Fruit fly (Drosophila melanogaster): ENCODE measurements around the gene CkIIalpha-i3.

Gene CkIIalpha-i3

DNA sequence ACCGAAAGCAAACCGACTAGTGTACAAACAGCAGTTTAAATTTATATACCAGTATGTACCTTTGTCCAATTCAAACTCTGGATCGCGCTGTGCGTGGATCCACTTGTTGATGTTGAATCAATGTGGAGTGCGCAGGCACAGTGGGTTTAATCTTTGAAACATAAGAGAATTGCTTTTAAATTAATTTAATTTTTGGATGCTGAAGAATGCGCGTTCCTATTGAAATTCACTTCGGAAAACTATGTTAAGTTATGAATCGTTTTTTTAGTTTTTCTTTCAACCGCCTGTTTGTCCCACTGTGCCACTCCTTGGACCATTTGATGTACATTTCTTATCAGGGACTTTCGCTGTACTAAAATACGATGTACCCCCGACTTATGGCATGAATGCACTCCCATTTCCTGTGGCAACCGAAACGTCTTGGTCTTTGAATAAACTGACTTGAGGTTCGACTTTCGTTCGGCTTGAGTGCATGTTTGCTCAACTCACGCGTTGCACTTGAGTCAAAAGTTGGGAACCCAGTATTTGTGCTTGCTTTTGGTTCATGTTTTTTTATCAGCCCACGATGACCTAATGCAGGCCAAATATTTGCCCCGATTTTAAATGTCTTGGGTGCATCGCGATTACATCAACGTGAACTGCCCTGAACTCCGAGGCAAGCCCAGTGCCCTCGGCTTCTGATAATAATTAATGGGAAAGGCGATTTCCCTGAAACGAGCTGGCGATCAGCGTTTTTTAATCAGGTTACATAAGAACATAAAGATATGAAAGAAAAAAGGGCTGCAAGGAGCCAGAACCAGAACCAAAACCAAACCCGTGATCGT lies 14.3 kb upstream of the CkIIalpha-i3 start (continued):
- TF ChIP-seq Hr39 (GFP tag; optimal IDR thresholded peaks at IDR 0.05) (peak; percentile 92), Eip75B (GFP tag; optimal IDR thresholded peaks at IDR 0.05) (peak; percentile 96), fd59A (GFP tag; optimal IDR thresholded peaks at IDR 0.05) (peak; percentile 86), CG32006 (GFP tag; optimal IDR thresholded peaks at IDR 0.05) (peak; percentile 90), Hr4 (GFP tag; optimal IDR thresholded peaks at IDR 0.05) (peak; percentile 84), CG11902 (GFP tag; optimal IDR thresholded peaks at IDR 0.05) (peak; percentile 80), CG6808 (GFP tag; optimal IDR thresholded peaks at IDR 0.05) (peak; percentile 89), vri (GFP tag; optimal IDR thresholded peaks at IDR 0.05) (peak; percentile 78), CG7368 (GFP tag; optimal IDR thresholded peaks at IDR 0.05) (peak; percentile 84), CG15336 (GFP tag; IDR thresholded peaks at IDR 0.05) (peak; percentile 93), Lpt (GFP tag; optimal IDR thresholded peaks at IDR 0.05) (peak; percentile 81), CG10669 (GFP tag; optimal IDR thresholded peaks at IDR 0.05) (peak; percentile 92), CG9139 (GFP tag; optimal IDR thresholded peaks at IDR 0.05) (peak; percentile 87), Sox15 (GFP tag; optimal IDR thresholded peaks at IDR 0.05) (peak; percentile 83), CG8119 (GFP tag; IDR thresholded peaks at IDR 0.05) (peak; percentile 93), ss (GFP tag; optimal IDR thresholded peaks at IDR 0.05) (peak; percentile 88 to 90), CG8632 (GFP tag; optimal IDR thresholded peaks at IDR 0.05) (peak; percentile 94), OdsH (GFP tag; optimal IDR thresholded peaks at IDR 0.05) (peak; percentile 93), CG11294 (GFP tag; IDR thresholded peaks at IDR 0.05) (peak; percentile 76), lz (GFP tag; optimal IDR thresholded peaks at IDR 0.05) (peak; percentile 97), svp (GFP tag) (peak; percentile 97), Ets96B (tag; optimal IDR thresholded peaks at IDR 0.05) (peak; percentile 91), dsx (GFP tag; optimal IDR thresholded peaks at IDR 0.05; ENCODE audit: poor library complexity, severe bottlenecking) (peak; percentile 89), CG6792 (GFP tag; optimal IDR thresholded peaks at IDR 0.05) (peak; percentile 97), Eip78C (GFP tag) (peak; percentile 99), CG1621 (tag; optimal IDR thresholded peaks at IDR 0.05) (peak; percentile 95), achi (GFP tag; optimal IDR thresholded peaks at IDR 0.05) (peak; percentile 92), spab (GFP tag; optimal IDR thresholded peaks at IDR 0.05) (peak; percentile 93), Blimp-1 (GFP tag; optimal IDR thresholded peaks at IDR 0.05) (peak; percentile 76), cyc (GFP tag; optimal IDR thresholded peaks at IDR 0.05) (peak; percentile 89), CG6854 (GFP tag; optimal IDR thresholded peaks at IDR 0.05) (peak; percentile 86), Eip93F (GFP tag; optimal IDR thresholded peaks at IDR 0.05) (peak; percentile 81), CG31627 (GFP tag; optimal IDR thresholded peaks at IDR 0.05) (peak; percentile 92), Sox14 (GFP tag; optimal IDR thresholded peaks at IDR 0.05) (peak; percentile 95)

- TF ChIP-seq Hr38 (GFP tag; optimal IDR thresholded peaks at IDR 0.05) (no peak), Sox102F (GFP tag; optimal IDR thresholded peaks at IDR 0.05) (no peak), CG6163 (GFP tag; IDR thresholded peaks at IDR 0.05) (no peak), spab (GFP tag; optimal IDR thresholded peaks at IDR 0.05) (no peak), CG32006 (GFP tag; optimal IDR thresholded peaks at IDR 0.05) (no peak), CG10631 (GFP tag; optimal IDR thresholded peaks at IDR 0.05) (no peak), Eip75B (GFP tag; optimal IDR thresholded peaks at IDR 0.05) (no peak), Lpt (GFP tag; optimal IDR thresholded peaks at IDR 0.05) (no peak), CG34406 (GFP tag; optimal IDR thresholded peaks at IDR 0.05) (no peak), CG31627 (GFP tag; optimal IDR thresholded peaks at IDR 0.05) (no peak), CG6808 (GFP tag; optimal IDR thresholded peaks at IDR 0.05) (no peak), fd85E (GFP tag; optimal IDR thresholded peaks at IDR 0.05) (no peak), Ets21C (GFP tag; optimal IDR thresholded peaks at IDR 0.05) (no peak), CG16779 (tag; optimal IDR thresholded peaks at IDR 0.05) (no peak), cyc (GFP tag; optimal IDR thresholded peaks at IDR 0.05) (no peak), CG6792 (GFP tag; optimal IDR thresholded peaks at IDR 0.05) (no peak), net (GFP tag; optimal IDR thresholded peaks at IDR 0.05) (no peak), CG15336 (GFP tag; IDR thresholded peaks at IDR 0.05) (no peak), Hr39 (GFP tag; optimal IDR thresholded peaks at IDR 0.05) (no peak)
Observed at dm6 chr3L:723654-724461, 13.5 kb upstream of the CkIIalpha-i3 start.

All from whole organism, prepupa.